Fruit fly (Drosophila melanogaster) whole organism, embryonic: ENCODE results near the gene CG33946.

Source experiments
- Antp ChIP-seq: fragments of 200-800 bp; sonication (Bioruptor generic); optimal IDR thresholded peaks from 3 replicates; lab custom pipeline; 2016; ENCODE audit warnings: missing biosample characterization, missing genetic modification characterization
- Atf6 ChIP-seq: fragments of 200-800 bp; sonication (Bioruptor generic); IDR thresholded peaks from 2 replicates; pipeline ENCODE4 v1.3.6; 2022; ENCODE audit warnings: missing biosample characterization, missing genetic modification characterization
- B-H2 ChIP-seq: fragments of 200-800 bp; sonication (Bioruptor generic); optimal IDR thresholded peaks from 2 replicates; lab custom pipeline; 2018; ENCODE audit warnings: missing biosample characterization, mild to moderate bottlenecking, missing genetic modification characterization
- Bteb2 ChIP-seq: fragments of 200-800 bp; sonication (Bioruptor generic); optimal IDR thresholded peaks from 2 replicates; lab custom pipeline; 2016; ENCODE audit warnings: missing biosample characterization, missing genetic modification characterization
- CG10274 ChIP-seq: fragments of 200-800 bp; sonication (Bioruptor generic); optimal IDR thresholded peaks from 3 replicates; lab custom pipeline; 2017; ENCODE audit warnings: missing biosample characterization, mild to moderate bottlenecking, missing genetic modification characterization
- CG11085 ChIP-seq: fragments of 200-800 bp; sonication (Bioruptor generic); IDR thresholded peaks from 2 replicates; pipeline ENCODE4 v1.3.6; 2022; ENCODE audit warnings: missing biosample characterization, missing genetic modification characterization
- CG11504 ChIP-seq: fragments of 200-800 bp; sonication (Bioruptor generic); optimal IDR thresholded peaks from 3 replicates; lab custom pipeline; 2019; ENCODE audit warnings: missing biosample characterization, mild to moderate bottlenecking, missing genetic modification characterization, moderate library complexity
- CG14014 ChIP-seq: fragments of 200-800 bp; sonication (Bioruptor generic); IDR thresholded peaks from 2 replicates; pipeline ENCODE4 v1.3.6; 2022; ENCODE audit warnings: missing biosample characterization, missing genetic modification characterization
- CG1647 ChIP-seq: fragments of 200-800 bp; sonication (Bioruptor generic); optimal IDR thresholded peaks from 3 replicates; lab custom pipeline; 2016; ENCODE audit warnings: missing biosample characterization, missing genetic modification characterization
- CG16863 ChIP-seq: fragments of 200-800 bp; sonication (Bioruptor generic); optimal IDR thresholded peaks from 3 replicates; lab custom pipeline; 2016; ENCODE audit warnings: missing biosample characterization, missing genetic modification characterization
- CG17328 ChIP-seq: fragments of 200-800 bp; sonication (Bioruptor generic); IDR thresholded peaks from 2 replicates; pipeline ENCODE4 v1.3.6; 2022; ENCODE audit warnings: missing biosample characterization, missing genetic modification characterization
- CG18599 ChIP-seq: fragments of 200-800 bp; sonication (Bioruptor generic); optimal IDR thresholded peaks from 3 replicates; lab custom pipeline; 2017; ENCODE audit warnings: missing biosample characterization, missing genetic modification characterization, mild to moderate bottlenecking, moderate library complexity, missing genetic modification reagents
- CG3163 ChIP-seq: fragments of 200-800 bp; sonication (Bioruptor generic); optimal IDR thresholded peaks from 3 replicates; lab custom pipeline; 2016; ENCODE audit warnings: missing biosample characterization, missing genetic modification characterization
- CG4707 ChIP-seq: fragments of 200-800 bp; sonication (Bioruptor generic); optimal IDR thresholded peaks from 2 replicates; lab custom pipeline; 2018; ENCODE audit warnings: missing biosample characterization, mild to moderate bottlenecking, missing genetic modification characterization, moderate library complexity
- CG6689 ChIP-seq: fragments of 200-800 bp; sonication (Bioruptor generic); IDR thresholded peaks from 2 replicates; pipeline ENCODE4 v1.3.6; 2022; ENCODE audit warnings: missing biosample characterization, missing genetic modification characterization
- CG7556 ChIP-seq: fragments of 200-800 bp; sonication (Bioruptor generic); optimal IDR thresholded peaks from 2 replicates; lab custom pipeline; 2017; ENCODE audit warnings: missing biosample characterization, mild to moderate bottlenecking, missing genetic modification characterization
- CG9609 ChIP-seq: fragments of 200-800 bp; sonication (Bioruptor generic); optimal IDR thresholded peaks from 3 replicates; lab custom pipeline; 2016; ENCODE audit warnings: missing biosample characterization, missing genetic modification characterization
- CG9932 ChIP-seq: fragments of 200-800 bp; sonication (Bioruptor generic); IDR thresholded peaks from 2 replicates; pipeline ENCODE4 v1.3.6; 2022; ENCODE audit warnings: missing biosample characterization, missing genetic modification characterization
- E2f1 ChIP-seq: fragments of 200-800 bp; sonication (Bioruptor generic); IDR thresholded peaks from 2 replicates; pipeline ENCODE4 v1.3.6; 2022; ENCODE audit warnings: missing biosample characterization, missing genetic modification characterization
- H15 ChIP-seq: fragments of 200-800 bp; sonication (Bioruptor generic); IDR thresholded peaks from 3 replicates; pipeline ENCODE4 v1.3.6; 2022; ENCODE audit warnings: missing biosample characterization, missing genetic modification characterization
- Hey ChIP-seq: fragments of 200-800 bp; sonication (Bioruptor generic); optimal IDR thresholded peaks from 3 replicates; lab custom pipeline; 2018; ENCODE audit warnings: missing biosample characterization, mild to moderate bottlenecking, missing genetic modification characterization
- Hr51 ChIP-seq, 2 experiments: fragments of 200-800 bp; sonication (Bioruptor generic); optimal IDR thresholded peaks; 2 replicates in 1 of 2; 3 replicates in 1 of 2; lab custom pipeline; 2016 to 2018; ENCODE audit warnings: missing biosample characterization in 2 of 2, missing genetic modification characterization in 2 of 2, mild to moderate bottlenecking in 1 of 2, moderate library complexity in 1 of 2
- Lhr ChIP-seq: fragments of 200-800 bp; sonication (Bioruptor generic); optimal IDR thresholded peaks from 3 replicates; lab custom pipeline; 2017; ENCODE audit warnings: mild to moderate bottlenecking, missing biosample characterization, missing genetic modification reagents, missing genetic modification characterization
- Mad ChIP-seq: fragments of 200-800 bp; sonication (Bioruptor generic); optimal IDR thresholded peaks from 2 replicates; lab custom pipeline; 2016; ENCODE audit warnings: missing biosample characterization, missing genetic modification characterization
- Opbp ChIP-seq: fragments of 200-800 bp; sonication (Bioruptor generic); IDR thresholded peaks from 3 replicates; pipeline ENCODE4 v1.3.6; 2022; ENCODE audit warnings: missing biosample characterization, missing genetic modification characterization; ENCODE audit not compliant: partially characterized antibody
- Optix ChIP-seq: fragments of 200-800 bp; sonication (Bioruptor generic); IDR thresholded peaks from 3 replicates; pipeline ENCODE4 v1.3.6; 2022; ENCODE audit warnings: missing biosample characterization, missing genetic modification characterization
- Rfx ChIP-seq: fragments of 200-800 bp; sonication (Bioruptor generic); IDR thresholded peaks from 2 replicates; pipeline ENCODE4 v1.3.6; 2022; ENCODE audit warnings: missing biosample characterization, missing genetic modification characterization
- Sin3A ChIP-seq: fragments of >200 bp; optimal IDR thresholded peaks from 2 replicates; lab custom pipeline; 2018
- Tbp ChIP-seq: fragments of >200 bp; optimal IDR thresholded peaks from 2 replicates; lab custom pipeline; 2018; ENCODE audit warnings: missing biosample characterization, missing genetic modification characterization
- bcd ChIP-seq: fragments of 200-800 bp; sonication (Bioruptor generic); optimal IDR thresholded peaks from 2 replicates; lab custom pipeline; 2017; ENCODE audit warnings: missing biosample characterization, mild to moderate bottlenecking, missing genetic modification characterization
- disco-r ChIP-seq: fragments of 200-800 bp; sonication (Bioruptor generic); optimal IDR thresholded peaks from 2 replicates; lab custom pipeline; 2016; ENCODE audit warnings: missing biosample characterization, missing genetic modification characterization
- fu2 ChIP-seq: fragments of 200-800 bp; sonication (Bioruptor generic); optimal IDR thresholded peaks from 2 replicates; lab custom pipeline; 2016; ENCODE audit warnings: missing biosample characterization, missing genetic modification characterization
- gce ChIP-seq: fragments of 200-800 bp; sonication (Bioruptor generic); IDR thresholded peaks from 3 replicates; pipeline ENCODE4 v1.3.6; 2022; ENCODE audit warnings: missing biosample characterization, missing genetic modification characterization
- h ChIP-seq: fragments of >200 bp; optimal IDR thresholded peaks from 2 replicates; lab custom pipeline; 2017
- insv ChIP-seq, 2 experiments: fragments of 200-800 bp; sonication (Bioruptor generic); optimal IDR thresholded peaks; 3 replicates each; lab custom pipeline; 2016 to 2018; ENCODE audit warnings: missing biosample characterization in 2 of 2, missing genetic modification characterization in 2 of 2
- knrl ChIP-seq: fragments of 200-800 bp; sonication (Bioruptor generic); IDR thresholded peaks from 3 replicates; pipeline ENCODE4 v1.3.6; 2022; ENCODE audit warnings: missing biosample characterization, missing genetic modification characterization; ENCODE audit not compliant: partially characterized antibody
- lbe ChIP-seq: fragments of 200-800 bp; sonication (Bioruptor generic); optimal IDR thresholded peaks from 2 replicates; lab custom pipeline; 2016; ENCODE audit warnings: missing biosample characterization, mild to moderate bottlenecking, missing genetic modification characterization
- lola ChIP-seq, 3 experiments: fragments of >200 bp in 2 of 3; fragments of 200-800 bp in 1 of 3; sonication (Bioruptor generic) in 1 of 3; optimal IDR thresholded peaks; 2 replicates each; lab custom pipeline; 2017 to 2019; ENCODE audit warnings: missing biosample characterization in 3 of 3, missing genetic modification characterization in 3 of 3, mild to moderate bottlenecking in 1 of 3, moderate library complexity in 1 of 3
- lov ChIP-seq, 2 experiments: fragments of 200-800 bp in 1 of 2; fragments of >200 bp in 1 of 2; sonication (Bioruptor generic) in 1 of 2; IDR thresholded peaks in 1 of 2; optimal IDR thresholded peaks in 1 of 2; 2 replicates in 1 of 2; 3 replicates in 1 of 2; pipeline versions ENCODE4 v1.3.6 to Lab custom; 2017 to 2022; ENCODE audit warnings: missing biosample characterization in 1 of 2, missing genetic modification characterization in 1 of 2
- maf-S ChIP-seq: fragments of 200-800 bp; sonication (Bioruptor generic); optimal IDR thresholded peaks from 2 replicates; lab custom pipeline; 2016; ENCODE audit warnings: missing biosample characterization, missing genetic modification characterization
- mam ChIP-seq: fragments of 200-800 bp; sonication (Bioruptor generic); optimal IDR thresholded peaks from 3 replicates; lab custom pipeline; 2016; ENCODE audit warnings: missing biosample characterization, missing genetic modification characterization
- mld ChIP-seq: fragments of 200-800 bp; sonication (Bioruptor generic); IDR thresholded peaks from 3 replicates; pipeline ENCODE4 v1.3.6; 2022; ENCODE audit warnings: missing biosample characterization, missing genetic modification characterization; ENCODE audit not compliant: partially characterized antibody
- onecut ChIP-seq: fragments of 200-800 bp; sonication (Bioruptor generic); IDR thresholded peaks from 2 replicates; pipeline ENCODE4 v1.3.6; 2022; ENCODE audit warnings: missing biosample characterization, missing genetic modification characterization
- pb ChIP-seq: fragments of 200-800 bp; sonication (Bioruptor generic); optimal IDR thresholded peaks from 3 replicates; lab custom pipeline; 2016; ENCODE audit warnings: missing biosample characterization, missing genetic modification characterization
- ro ChIP-seq: fragments of 200-800 bp; sonication (Bioruptor generic); IDR thresholded peaks from 2 replicates; pipeline ENCODE4 v1.3.6; 2022; ENCODE audit warnings: missing biosample characterization, missing genetic modification characterization
- scrt ChIP-seq: fragments of 200-800 bp; sonication (Bioruptor generic); optimal IDR thresholded peaks from 2 replicates; lab custom pipeline; 2018; ENCODE audit warnings: missing biosample characterization, mild to moderate bottlenecking, missing genetic modification characterization, moderate library complexity
- sens-2 ChIP-seq: fragments of 200-800 bp; sonication (Bioruptor generic); IDR thresholded peaks from 2 replicates; pipeline ENCODE4 v1.3.6; 2022; ENCODE audit warnings: missing biosample characterization, missing genetic modification characterization
- sim ChIP-seq: fragments of 200-800 bp; sonication (Bioruptor generic); IDR thresholded peaks from 2 replicates; pipeline ENCODE4 v1.3.6; 2022; ENCODE audit warnings: missing biosample characterization, missing genetic modification characterization
- slou ChIP-seq: fragments of 200-800 bp; sonication (Bioruptor generic); optimal IDR thresholded peaks from 3 replicates; lab custom pipeline; 2016; ENCODE audit warnings: missing biosample characterization, missing genetic modification characterization
- tgo ChIP-seq: fragments of 200-800 bp; sonication (Bioruptor generic); IDR thresholded peaks from 3 replicates; pipeline ENCODE4 v1.3.6; 2022; ENCODE audit warnings: missing biosample characterization, missing genetic modification characterization
- tup ChIP-seq: fragments of 200-800 bp; sonication (Bioruptor generic); optimal IDR thresholded peaks from 2 replicates; lab custom pipeline; 2016; ENCODE audit warnings: missing biosample characterization, mild to moderate bottlenecking, missing genetic modification characterization, moderate library complexity
- vvl ChIP-seq: fragments of 200-800 bp; sonication (Bioruptor generic); IDR thresholded peaks from 2 replicates; pipeline ENCODE4 v1.3.6; 2022; ENCODE audit warnings: missing biosample characterization, missing genetic modification characterization

The CG33946 gene

dm6 chr3L:6220187-6220586, at the start of gene CG33946 (continued):
- no peak for TF ChIP-seq CG16863
- peak; percentile 5 for TF ChIP-seq mam (GFP tag; lab: Kevin White, UChicago)
- TF ChIP-seq Mad, result no peak
- no peak for TF ChIP-seq sim (GFP tag; lab: Robert Waterston, UW)
- TF ChIP-seq disco-r, result no peak
- no peak for TF ChIP-seq maf-S (GFP tag; lab: Kevin White, UChicago)
- no peak for TF ChIP-seq CG11085 (GFP tag; lab: Robert Waterston, UW)
- no peak for TF ChIP-seq scrt
- no peak for TF ChIP-seq lbe (GFP tag; lab: Kevin White, UChicago)
- no peak for TF ChIP-seq bcd (GFP tag; lab: Kevin White, UChicago)
- no peak for TF ChIP-seq CG3163 (GFP tag; lab: Kevin White, UChicago)
- TF ChIP-seq knrl (GFP tag; lab: Robert Waterston, UW), result no peak
- TF ChIP-seq insv (GFP tag; optimal IDR thresholded peaks at IDR 0.05; lab: Kevin White, UChicago), result no peak
- no peak for TF ChIP-seq onecut
- peak; percentile 59; the same call in 1 of the 2 replicates for TF ChIP-seq CG6689
- TF ChIP-seq ro (GFP tag; lab: Robert Waterston, UW), result no peak
- TF ChIP-seq h, result no peak
- TF ChIP-seq slou, result no peak
- no peak for TF ChIP-seq Tbp (GFP tag; lab: Kevin White, UChicago)
- peak; percentile 43 for TF ChIP-seq CG9609 (GFP tag; lab: Kevin White, UChicago)
- peak in 1 of 3 experiments; percentile 13 for TF ChIP-seq lola (GFP tag; optimal IDR thresholded peaks at IDR 0.05; lab: Kevin White, UChicago)
- TF ChIP-seq CG7556 (GFP tag; lab: Kevin White, UChicago), result no peak
- TF ChIP-seq Atf6 (GFP tag; lab: Robert Waterston, UW), result no peak
- TF ChIP-seq Bteb2 (GFP tag; lab: Kevin White, UChicago), result no peak
- 0 out of 2 replicates have a peak, but pooled peaks have one; percentile 17 for TF ChIP-seq CG9932 (GFP tag; lab: Robert Waterston, UW)
- TF ChIP-seq E2f1 (GFP tag; lab: Robert Waterston, UW), result 0 out of 2 replicates have a peak, but pooled peaks have one; percentile 25
- TF ChIP-seq Rfx, result peak; percentile 30; the same call in 1 of the 2 replicates
- no peak for TF ChIP-seq vvl
- TF ChIP-seq CG17328 (GFP tag; lab: Robert Waterston, UW), result peak; percentile 37; the same call in 1 of the 2 replicates
- no peak for TF ChIP-seq Hr51 (GFP tag; optimal IDR thresholded peaks at IDR 0.05; lab: Kevin White, UChicago)
- TF ChIP-seq Sin3A (lab: Kevin White, UChicago), result no peak
- TF ChIP-seq CG10274 (GFP tag; lab: Kevin White, UChicago), result no peak
- TF ChIP-seq fu2 (GFP tag; lab: Kevin White, UChicago), result no peak
- TF ChIP-seq gce (GFP tag; lab: Robert Waterston, UW), result no peak
- TF ChIP-seq CG11504 (tag; lab: Kevin White, UChicago), result peak; percentile 13
- 0 out of 2 replicates have a peak, but pooled peaks have one; percentile 16 for TF ChIP-seq CG14014 (GFP tag; lab: Robert Waterston, UW)
- TF ChIP-seq mld (GFP tag; lab: Robert Waterston, UW), result no peak
- no peak for TF ChIP-seq Opbp (GFP tag; lab: Robert Waterston, UW)
- TF ChIP-seq Hey (tag; lab: Kevin White, UChicago), result no peak
- no peak for TF ChIP-seq CG4707 (GFP tag; lab: Kevin White, UChicago)
- TF ChIP-seq CG1647 (GFP tag; lab: Kevin White, UChicago), result no peak
- no peak for TF ChIP-seq B-H2 (GFP tag; lab: Kevin White, UChicago)
- TF ChIP-seq Antp (GFP tag; lab: Kevin White, UChicago), result peak; percentile 8
- TF ChIP-seq pb (GFP tag; lab: Kevin White, UChicago), result no peak
- TF ChIP-seq H15 (GFP tag; lab: Robert Waterston, UW), result peak; percentile 59; the same call in 1 of the 3 replicates
- TF ChIP-seq sens-2 (GFP tag; lab: Robert Waterston, UW), result no peak
- TF ChIP-seq Lhr (GFP tag; lab: Kevin White, UChicago), result no peak
- TF ChIP-seq tup, result no peak
- TF ChIP-seq Optix (GFP tag; lab: Robert Waterston, UW), result peak; percentile 57; the same call in 1 of the 3 replicates
- TF ChIP-seq CG18599 (GFP tag; lab: Kevin White, UChicago), result no peak
- TF ChIP-seq lov (optimal IDR thresholded peaks at IDR 0.05; lab: Kevin White, UChicago), result no peak
- TF ChIP-seq lov (GFP tag; IDR thresholded peaks at IDR 0.05; lab: Robert Waterston, UW), result no peak
- TF ChIP-seq tgo, result no peak
